Worm (Caenorhabditis elegans) whole organism, early embryonic: ENCODE measurements around the gene ztf-28.

ENCODE experiments used
- B0310.2 ChIP-seq: sonication (generic microtip); optimal IDR thresholded peaks from 2 replicates; lab custom pipeline; 2016; ENCODE audit warnings: mild to moderate bottlenecking, missing genetic modification characterization, missing compliant biosample characterization
- F13C5.2 ChIP-seq: sonication (generic microtip); optimal IDR thresholded peaks from 2 replicates; lab custom pipeline; 2017; ENCODE audit warnings: mild to moderate bottlenecking, missing genetic modification characterization, inconsistent platforms, missing compliant biosample characterization
- aly-1 ChIP-seq: sonication (generic microtip); optimal IDR thresholded peaks from 2 replicates; lab custom pipeline; 2016; ENCODE audit warnings: missing genetic modification characterization, missing compliant biosample characterization
- ama-1 ChIP-seq: fragments of 150-350 bp; optimal IDR thresholded peaks from 2 replicates; lab custom pipeline; 2014
- ceh-13 ChIP-seq: fragments of 200-800 bp; sonication (Bioruptor generic); optimal IDR thresholded peaks from 2 replicates; lab custom pipeline; 2018; ENCODE audit warnings: mild to moderate bottlenecking, missing genetic modification characterization, missing compliant biosample characterization
- ceh-36 ChIP-seq: sonication (generic microtip); optimal IDR thresholded peaks from 2 replicates; lab custom pipeline; 2016; ENCODE audit warnings: missing genetic modification characterization, inconsistent platforms, missing compliant biosample characterization
- ets-7 ChIP-seq: sonication (generic microtip); optimal IDR thresholded peaks from 2 replicates; lab custom pipeline; 2016; ENCODE audit warnings: missing genotype, missing genetic modification characterization, missing compliant biosample characterization
- flt-1 ChIP-seq: fragments of 200-800 bp; sonication (Bioruptor generic); IDR thresholded peaks from 2 replicates; pipeline ENCODE4 v1.3.6; 2022; ENCODE audit warnings: missing genetic modification characterization, missing compliant biosample characterization
- hmbx-1 ChIP-seq: sonication (generic microtip); optimal IDR thresholded peaks from 2 replicates; lab custom pipeline; 2016; ENCODE audit warnings: mild to moderate bottlenecking, missing genetic modification characterization, missing compliant biosample characterization
- hmg-4 ChIP-seq: fragments of 200-800 bp; sonication (Bioruptor generic); optimal IDR thresholded peaks from 2 replicates; lab custom pipeline; 2018; ENCODE audit warnings: mild to moderate bottlenecking, missing genetic modification characterization, missing compliant biosample characterization
- hnd-1 ChIP-seq: sonication (generic microtip); optimal IDR thresholded peaks from 2 replicates; lab custom pipeline; 2016; ENCODE audit warnings: missing genetic modification characterization, missing compliant biosample characterization
- pes-1 ChIP-seq: fragments of 200-800 bp; sonication (Bioruptor generic); IDR thresholded peaks from 2 replicates; pipeline ENCODE4 v1.3.6; 2022; ENCODE audit warnings: missing genetic modification reagents, missing genetic modification characterization, missing compliant biosample characterization
- scrt-1 ChIP-seq: fragments of 200-800 bp; sonication (Bioruptor generic); IDR thresholded peaks from 2 replicates; pipeline ENCODE4 v1.3.6; 2022; ENCODE audit warnings: missing genetic modification characterization, missing compliant biosample characterization
- sea-1 ChIP-seq: fragments of 200-800 bp; sonication (Bioruptor generic); conservative IDR thresholded peaks from 2 replicates; pipeline ENCODE4 v1.3.6; 2022; ENCODE audit warnings: missing genetic modification characterization, missing compliant biosample characterization
- tbx-11 ChIP-seq: fragments of 200-800 bp; sonication (Bioruptor generic); IDR thresholded peaks from 2 replicates; pipeline ENCODE4 v1.3.6; 2022; ENCODE audit warnings: missing genetic modification characterization, missing compliant biosample characterization
- tbx-37 ChIP-seq: fragments of 200-800 bp; sonication (Bioruptor generic); conservative IDR thresholded peaks from 2 replicates; pipeline ENCODE4 v1.3.6; 2022; ENCODE audit warnings: missing genetic modification reagents, missing genetic modification characterization, missing compliant biosample characterization
- tra-4 ChIP-seq: sonication (generic microtip); optimal IDR thresholded peaks from 2 replicates; lab custom pipeline; 2017; ENCODE audit warnings: missing genetic modification characterization, missing compliant biosample characterization

The ztf-28 gene

DNA sequence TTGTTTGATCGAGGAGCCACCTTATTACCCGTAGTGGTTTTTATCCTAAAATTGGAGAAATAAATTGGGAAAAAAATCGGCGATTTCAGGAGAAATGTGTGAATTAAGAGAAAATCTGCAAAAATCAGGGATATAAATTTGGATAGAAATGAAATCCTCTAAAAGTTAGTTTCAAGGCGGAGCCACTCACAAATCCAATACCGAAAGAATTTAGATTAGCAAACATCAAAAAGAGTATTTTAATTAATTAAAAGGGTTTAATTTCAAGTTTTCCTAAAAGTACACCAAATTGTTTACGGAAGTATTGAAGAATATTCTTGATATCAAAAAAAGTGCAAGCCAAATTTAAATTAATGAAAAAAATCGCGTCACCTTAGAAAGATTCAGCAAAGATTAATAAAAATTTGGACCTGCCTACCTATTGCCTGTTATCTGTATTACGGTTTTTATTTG lies 31.5 kb downstream of the ztf-28 start, which contains the start of gene F22F7.8:
TSS of gene F22F7.8 (minus strand) at position 51 of the 453 bp plus-strand sequence.
- no peak for TF ChIP-seq hnd-1 (tag; lab: Kevin White, UChicago)
- TF ChIP-seq ceh-36, result no peak
- no peak for TF ChIP-seq tra-4
- no peak for TF ChIP-seq ama-1 (lab: Kevin White, UChicago)
- no peak for TF ChIP-seq aly-1 (tag; lab: Kevin White, UChicago)
- TF ChIP-seq F13C5.2 (tag; lab: Kevin White, UChicago), result no peak
- no peak for TF ChIP-seq ets-7 (tag; lab: Kevin White, UChicago)
- no peak for TF ChIP-seq ceh-13 (GFP tag; lab: Kevin White, UChicago)
- no peak for TF ChIP-seq sea-1 (GFP tag; lab: Robert Waterston, UW)
- no peak for TF ChIP-seq hmbx-1 (tag; lab: Kevin White, UChicago)
- TF ChIP-seq scrt-1, result no peak
- no peak for TF ChIP-seq hmg-4 (GFP tag; lab: Kevin White, UChicago)
- no peak for TF ChIP-seq pes-1 (GFP tag; lab: Robert Waterston, UW)
- no peak for TF ChIP-seq flt-1 (GFP tag; lab: Robert Waterston, UW)
- no peak for TF ChIP-seq B0310.2 (tag; lab: Kevin White, UChicago)
- TF ChIP-seq tbx-37 (GFP tag; lab: Robert Waterston, UW), result no peak

DNA sequence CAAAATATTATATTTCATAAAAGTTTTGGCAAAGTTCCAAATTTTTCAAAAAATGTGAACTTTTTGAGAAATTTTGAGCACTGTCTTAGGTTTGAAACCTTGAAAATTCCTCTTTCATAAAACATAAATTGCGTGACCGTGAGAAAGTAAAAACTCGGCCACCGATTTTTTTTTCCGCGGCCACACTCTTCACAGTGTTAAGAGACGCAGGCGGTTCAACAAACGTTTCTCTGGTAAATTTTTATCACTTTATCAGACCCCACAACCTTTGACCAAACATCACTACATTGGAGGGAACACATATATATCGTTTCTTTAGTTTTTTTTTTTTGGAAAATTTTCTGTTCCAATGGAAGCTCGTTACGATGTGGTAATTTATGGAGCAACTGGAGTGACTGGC lies 32.0 kb downstream of the ztf-28 start, which contains the start of gene F22F7.2:
TSS of gene F22F7.2 (plus strand) at position 266 of the 400 bp plus-strand sequence.
- TF ChIP-seq tra-4 (no peak), hmbx-1 (tag; lab: Kevin White, UChicago) (no peak), pes-1 (GFP tag; lab: Robert Waterston, UW) (no peak), ceh-36 (no peak), ceh-13 (GFP tag; lab: Kevin White, UChicago) (no peak), tbx-11 (GFP tag; lab: Robert Waterston, UW) (no peak), ama-1 (lab: Kevin White, UChicago) (no peak), scrt-1 (no peak), tbx-37 (GFP tag; lab: Robert Waterston, UW) (no peak)

DNA sequence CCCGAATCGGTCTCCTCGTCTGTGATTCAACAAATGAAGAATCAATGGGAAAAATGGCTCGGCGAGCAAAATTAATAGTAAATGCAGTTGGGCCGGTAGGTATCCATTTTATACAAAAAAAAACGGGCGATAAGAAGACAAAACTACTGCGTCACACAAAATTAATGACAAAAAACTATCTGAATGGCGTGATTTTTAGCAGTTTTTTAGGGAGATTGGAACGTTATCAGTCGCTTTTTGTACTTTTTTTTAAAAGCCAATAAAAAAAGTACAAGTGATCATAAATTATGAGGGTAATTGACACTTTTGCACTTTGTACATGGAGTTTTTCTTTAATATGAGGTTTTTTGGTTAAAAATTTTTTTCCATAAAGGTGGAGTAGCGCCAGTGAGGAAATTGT lies 32.7 kb downstream of the ztf-28 start:
- TF ChIP-seq ets-7 (tag; lab: Kevin White, UChicago), result no peak
- TF ChIP-seq B0310.2 (tag; lab: Kevin White, UChicago), result no peak
- TF ChIP-seq pes-1 (GFP tag; lab: Robert Waterston, UW), result no peak
- TF ChIP-seq tbx-37 (GFP tag; lab: Robert Waterston, UW), result no peak
- no peak for TF ChIP-seq hmg-4 (GFP tag; lab: Kevin White, UChicago)
- TF ChIP-seq ceh-13 (GFP tag; lab: Kevin White, UChicago), result no peak
- no peak for TF ChIP-seq F13C5.2 (tag; lab: Kevin White, UChicago)
- TF ChIP-seq tra-4, result no peak
- TF ChIP-seq ama-1 (lab: Kevin White, UChicago), result no peak
- no peak for TF ChIP-seq ceh-36
- TF ChIP-seq hnd-1 (tag; lab: Kevin White, UChicago), result no peak
- no peak for TF ChIP-seq tbx-11 (GFP tag; lab: Robert Waterston, UW)
- TF ChIP-seq aly-1 (tag; lab: Kevin White, UChicago), result no peak
- no peak for TF ChIP-seq flt-1 (GFP tag; lab: Robert Waterston, UW)
- TF ChIP-seq scrt-1, result no peak
- TF ChIP-seq sea-1 (GFP tag; lab: Robert Waterston, UW), result no peak

DNA sequence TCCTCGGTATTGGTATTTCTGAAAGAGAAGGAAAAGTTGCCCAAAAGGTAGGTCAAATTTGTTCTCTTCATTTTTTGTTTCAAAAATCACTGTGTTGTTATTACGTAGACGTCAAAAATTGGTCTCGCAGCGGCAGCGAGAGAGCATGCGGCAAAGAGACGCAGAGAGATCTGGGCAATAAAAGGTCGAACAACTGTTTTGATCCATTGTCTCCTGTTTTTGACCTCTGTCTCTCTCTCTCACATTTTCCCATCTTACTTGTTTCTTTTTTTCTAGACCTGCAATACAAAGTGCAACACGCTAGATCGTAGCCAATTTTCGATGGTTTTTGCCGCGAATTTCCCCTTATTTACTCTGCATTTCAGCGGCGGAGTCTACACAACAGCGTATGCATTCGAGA lies 36.1 kb downstream of the ztf-28 start:
- TF ChIP-seq ama-1 (lab: Kevin White, UChicago), result no peak

DNA sequence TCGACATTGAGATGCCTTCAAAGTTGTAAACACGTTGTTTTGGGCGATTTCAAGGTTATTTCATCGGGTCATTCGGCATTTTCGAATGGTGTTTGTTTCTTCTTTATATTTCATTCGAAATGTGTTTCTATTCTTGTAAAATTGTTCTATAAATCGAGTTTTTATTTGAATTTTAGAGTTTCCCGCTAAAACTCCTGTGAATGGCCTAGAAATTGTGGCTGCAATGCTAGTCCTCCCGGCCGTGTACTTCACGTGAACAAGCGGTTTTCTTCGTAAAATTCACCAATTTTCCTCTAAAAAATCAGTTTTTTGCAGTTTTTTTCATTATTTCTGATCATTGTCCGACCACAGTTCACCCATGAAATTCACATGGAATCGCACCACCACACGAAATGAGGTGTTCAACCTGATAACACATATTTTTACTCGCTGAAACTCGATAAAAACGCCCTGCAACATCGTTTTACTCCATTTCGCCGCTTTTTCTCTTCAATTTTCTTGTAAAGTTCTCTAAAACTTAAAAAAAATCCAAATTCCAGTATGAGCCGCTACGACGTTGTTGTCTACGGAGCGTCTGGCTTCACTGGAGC lies 36.6 kb downstream of the ztf-28 start, which contains the start of gene ldp-1:
TSS of gene ldp-1 (plus strand) at position 540 of the 590 bp plus-strand sequence.
- peak; percentile 73 for TF ChIP-seq tbx-37 (GFP tag; lab: Robert Waterston, UW)
- TF ChIP-seq tbx-11 (GFP tag; lab: Robert Waterston, UW), result no peak
- TF ChIP-seq pes-1 (GFP tag; lab: Robert Waterston, UW), result 0 out of 2 replicates have a peak, but pooled peaks have one; percentile 56

DNA sequence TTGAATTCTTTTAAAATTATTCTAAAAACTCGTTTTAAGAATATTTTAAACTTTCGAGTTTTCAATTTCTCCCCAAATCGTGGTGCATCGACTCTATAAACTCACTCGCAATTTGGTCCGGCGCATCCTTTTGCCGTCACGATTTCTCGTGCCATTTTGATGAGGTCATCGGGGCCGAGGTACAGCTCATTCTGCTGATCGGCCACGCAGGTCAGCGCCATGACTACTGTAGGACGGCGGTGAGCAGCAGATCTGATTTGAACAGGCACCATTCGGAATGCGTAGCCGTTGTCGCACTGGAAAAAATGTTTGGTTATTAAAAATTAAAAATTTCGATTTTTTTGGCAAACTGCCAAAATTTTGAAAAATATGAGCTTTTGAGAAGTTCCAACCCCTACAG lies 42.2 kb downstream of the ztf-28 start:
- no peak for TF ChIP-seq tbx-37 (GFP tag; lab: Robert Waterston, UW)
- TF ChIP-seq hmg-4 (GFP tag; lab: Kevin White, UChicago), result no peak
- TF ChIP-seq ceh-36, result no peak
- TF ChIP-seq B0310.2 (tag; lab: Kevin White, UChicago), result no peak
- TF ChIP-seq ceh-13 (GFP tag; lab: Kevin White, UChicago), result no peak
- TF ChIP-seq tbx-11 (GFP tag; lab: Robert Waterston, UW), result no peak
- TF ChIP-seq hmbx-1 (tag; lab: Kevin White, UChicago), result no peak
- no peak for TF ChIP-seq scrt-1

DNA sequence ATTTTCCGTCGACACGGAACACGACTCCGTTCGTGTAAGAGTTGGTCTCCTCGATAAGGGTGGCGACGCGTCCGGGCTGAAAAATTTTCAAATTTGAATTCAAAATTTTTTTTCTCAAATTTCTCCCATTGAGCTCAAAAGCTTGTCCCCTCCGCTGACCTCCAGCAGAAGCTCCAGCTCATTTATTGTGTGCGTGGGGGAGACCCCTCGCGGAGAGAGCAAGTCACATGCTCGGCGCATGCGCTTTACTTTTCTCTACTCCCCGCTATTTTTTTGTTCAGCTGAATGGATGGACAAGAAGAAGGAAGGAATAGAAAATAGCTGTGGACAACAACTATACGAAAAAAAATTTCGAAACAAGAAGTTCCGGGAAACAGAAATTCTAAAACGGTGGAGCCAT lies 43.0 kb downstream of the ztf-28 start:
- 0 out of 2 replicates have a peak, but pooled peaks have one; percentile 34 for TF ChIP-seq pes-1 (GFP tag; lab: Robert Waterston, UW)
- TF ChIP-seq tbx-11 (GFP tag; lab: Robert Waterston, UW), result no peak

DNA sequence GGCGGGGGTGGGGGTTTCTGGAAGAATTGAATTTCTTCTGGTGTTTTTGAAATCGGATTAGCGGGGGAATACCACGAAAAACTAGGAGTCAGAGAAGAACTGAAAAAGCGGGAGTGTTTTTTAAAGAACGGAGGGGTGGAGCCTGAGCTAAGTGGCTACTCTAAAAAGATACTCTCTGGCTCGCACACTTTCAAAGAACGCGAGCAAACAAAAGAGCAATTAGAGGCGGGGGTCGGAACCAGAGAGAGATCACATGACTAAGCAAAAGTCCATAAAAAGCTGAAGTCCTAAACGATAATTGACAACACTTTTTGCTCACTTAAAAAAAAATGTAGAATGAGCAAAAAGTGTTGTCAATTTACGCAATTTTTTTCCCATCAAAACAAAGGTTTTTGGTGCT lies 43.9 kb downstream of the ztf-28 start:
- TF ChIP-seq sea-1 (GFP tag; lab: Robert Waterston, UW) (no peak), ets-7 (tag; lab: Kevin White, UChicago) (no peak), hmbx-1 (tag; lab: Kevin White, UChicago) (no peak), tbx-11 (GFP tag; lab: Robert Waterston, UW) (no peak), hmg-4 (GFP tag; lab: Kevin White, UChicago) (no peak), flt-1 (GFP tag; lab: Robert Waterston, UW) (no peak), tbx-37 (GFP tag; lab: Robert Waterston, UW) (no peak), pes-1 (GFP tag; lab: Robert Waterston, UW) (no peak), B0310.2 (tag; lab: Kevin White, UChicago) (no peak), scrt-1 (no peak), ama-1 (lab: Kevin White, UChicago) (no peak), hnd-1 (tag; lab: Kevin White, UChicago) (no peak), ceh-13 (GFP tag; lab: Kevin White, UChicago) (no peak), tra-4 (no peak), F13C5.2 (tag; lab: Kevin White, UChicago) (no peak), aly-1 (tag; lab: Kevin White, UChicago) (no peak), ceh-36 (no peak)
